Worm (Caenorhabditis elegans) whole organism, L3 larva: Measurements from ENCODE around the gene F19H6.5.

Source experiments
- fkh-10 ChIP-seq: sonication (generic microtip); optimal IDR thresholded peaks from 2 replicates; lab custom pipeline; 2017; ENCODE audit warnings: missing biosample characterization, missing genetic modification reagents, missing genetic modification characterization
- zag-1 ChIP-seq: fragments of 150-350 bp; optimal IDR thresholded peaks from 2 replicates; lab custom pipeline; 2014; ENCODE audit warnings: missing biosample characterization, missing genetic modification characterization

ce11 chrX:12352872-12353271, 11.8 kb downstream of the F19H6.5 start, which contains the start of gene F42F12.4:
- TF ChIP-seq zag-1 (tag; lab: Kevin White, UChicago) (no peak), fkh-10 (GFP tag; lab: Kevin White, UChicago) (no peak)
